Worm (Caenorhabditis elegans) whole organism, L4/young adult: Measurements from ENCODE around the gene pmp-5.

Experiments used
- W03F9.2 ChIP-seq: fragments of 150-350 bp; optimal IDR thresholded peaks from 2 replicates; lab custom pipeline; 2014; ENCODE audit warnings: missing biosample characterization, missing genetic modification characterization
- dao-5 ChIP-seq: sonication (generic microtip); optimal IDR thresholded peaks from 2 replicates; lab custom pipeline; 2016; ENCODE audit warnings: missing genotype, missing genetic modification characterization, moderate library complexity, missing compliant biosample characterization
- him-1 ChIP-seq: sonication (generic microtip); optimal IDR thresholded peaks from 2 replicates; lab custom pipeline; 2016; ENCODE audit warnings: missing genotype, missing genetic modification reagents, missing genetic modification characterization, missing compliant biosample characterization

DNA sequence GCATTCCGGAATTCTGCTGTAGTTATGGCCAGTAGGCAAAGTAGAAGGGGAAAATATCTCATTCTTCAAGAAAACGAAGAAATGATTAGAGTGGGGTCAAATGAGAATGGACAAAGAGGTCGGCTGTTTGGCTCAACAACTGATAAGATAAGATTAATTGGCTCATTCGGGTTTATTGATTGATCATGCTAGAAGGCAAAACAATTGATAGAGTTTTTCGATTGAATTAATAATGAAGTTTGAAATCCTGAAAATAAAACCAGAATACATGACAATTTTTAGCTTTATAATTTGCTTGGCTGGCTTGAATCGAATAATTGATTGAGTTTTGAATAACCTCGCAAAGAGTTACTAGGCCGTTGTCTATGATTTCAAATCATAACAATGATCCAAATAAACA lies 39.4 kb downstream of the pmp-5 start, which contains the start of gene ppt-1:
- TF ChIP-seq him-1 (tag; lab: Kevin White, UChicago), result no peak
- no peak for TF ChIP-seq W03F9.2 (tag; lab: Kevin White, UChicago)
- TF ChIP-seq dao-5 (tag; lab: Kevin White, UChicago), result no peak
